Worm (Caenorhabditis elegans) whole organism, young adult: ENCODE data around the gene abu-4.

Experiments
- dpl-1 ChIP-seq: fragments of 150-350 bp; optimal IDR thresholded peaks from 2 replicates; lab custom pipeline; 2014; ENCODE audit warnings: missing biosample characterization, missing genetic modification reagents, missing genetic modification characterization
- lin-35 ChIP-seq, 3 experiments: fragments of 150-350 bp in 2 of 3; sonication (generic microtip) in 1 of 3; optimal IDR thresholded peaks; 2 replicates each; lab custom pipeline; 2014 to 2018; ENCODE audit warnings: missing biosample characterization in 3 of 3, missing genetic modification characterization in 3 of 3, missing genetic modification reagents in 3 of 3
- lin-40 ChIP-seq: sonication (generic microtip); optimal IDR thresholded peaks from 2 replicates; lab custom pipeline; 2016; ENCODE audit warnings: missing genetic modification characterization, mild to moderate bottlenecking, missing compliant biosample characterization, missing genotype, missing genetic modification reagents

ce11 chrV:2278543-2278942, 3.9 kb downstream of the abu-4 start, which contains the start of gene fbxa-137:
- TF ChIP-seq dpl-1 (GFP tag; lab: Kevin White, UChicago): no peak
- no peak for TF ChIP-seq lin-40 (tag; lab: Kevin White, UChicago)
- no peak for TF ChIP-seq lin-35 (GFP tag; optimal IDR thresholded peaks at IDR 0.05; lab: Kevin White, UChicago)
